Worm (Caenorhabditis elegans): ENCODE results near the gene ZK596.2.
A peak's percentile ranks its signal among the peaks of the same experiment; 100 is the strongest.

DNA sequence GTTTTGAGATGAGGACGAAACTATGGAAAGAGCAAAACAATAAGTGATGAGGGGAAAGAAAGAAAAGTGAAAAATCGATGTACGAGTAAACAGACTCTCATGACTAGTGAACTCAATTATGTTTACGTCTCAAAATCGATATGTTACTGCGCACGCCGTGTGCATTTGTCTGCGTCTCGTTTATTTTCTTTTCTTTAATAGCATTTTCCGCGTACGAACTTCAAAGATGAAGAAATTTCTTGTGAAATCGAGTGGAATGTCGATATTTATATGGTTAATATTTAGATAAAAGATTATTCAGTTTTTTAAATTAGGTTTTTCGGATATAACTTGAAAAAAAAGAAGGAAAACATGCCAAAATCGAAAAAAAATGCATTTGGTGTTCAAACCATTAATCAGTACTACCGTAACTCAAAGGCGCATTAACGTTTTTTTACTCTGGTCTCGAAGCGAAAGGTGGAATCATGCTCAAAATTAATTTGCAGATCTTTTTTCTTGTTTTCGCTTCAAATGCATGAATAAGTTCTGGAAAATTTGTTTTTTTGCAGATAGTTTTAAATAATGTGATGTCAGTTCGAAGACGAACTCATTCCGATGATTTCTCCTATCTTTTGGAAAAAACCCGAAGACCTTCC lies 27.9 kb upstream of the ZK596.2 start, which contains the start of gene fic-1:
- TF ChIP-seq lin-39 (tag; optimal IDR thresholded peaks at IDR 0.05) (no peak), ceh-88 (GFP tag; IDR thresholded peaks at IDR 0.05) (no peak), nhr-77 (tag; optimal IDR thresholded peaks at IDR 0.05) (no peak), pag-3 (tag; optimal IDR thresholded peaks at IDR 0.05; ENCODE audit: borderline replicate concordance, insufficient read depth) (no peak), snpc-4 (tag; optimal IDR thresholded peaks at IDR 0.05) (peak; percentile 13), zag-1 (tag; optimal IDR thresholded peaks at IDR 0.05) (no peak), nhr-28 (tag; optimal IDR thresholded peaks at IDR 0.05) (no peak), unc-62 (GFP tag; optimal IDR thresholded peaks at IDR 0.05) (no peak)
